Worm (Caenorhabditis elegans): ENCODE measurements around the gene srd-65.

DNA sequence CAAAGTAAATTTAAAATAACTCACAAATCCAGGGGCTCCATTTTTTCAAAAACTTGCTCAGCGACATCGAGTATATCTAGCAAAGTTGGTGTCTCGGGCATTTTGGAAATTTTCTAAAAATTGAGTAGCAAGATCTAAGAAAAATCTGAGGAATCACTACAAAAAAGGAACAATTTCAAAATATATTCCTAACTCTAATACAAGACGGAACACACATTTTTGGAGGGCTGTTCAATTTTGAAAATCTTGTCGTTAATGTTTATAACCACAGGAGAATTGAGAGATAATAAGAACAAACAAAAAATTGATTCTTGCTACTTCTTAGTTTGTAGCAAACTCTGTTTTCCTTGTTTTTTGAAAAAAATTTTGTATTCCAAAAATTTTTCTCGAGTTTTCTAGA, 8.5 kb upstream of the srd-65 start, which contains the start of gene fbxa-47:
- TF ChIP-seq him-1 (tag; optimal IDR thresholded peaks at IDR 0.05): no peak
- TF ChIP-seq W03F9.2 (tag; optimal IDR thresholded peaks at IDR 0.05): no peak

All from whole organism, L4/young adult.